Worm (Caenorhabditis elegans) whole organism, L2 larva: ENCODE measurements around the gene F44E5.5.

ENCODE experiments used
- ZK546.5 ChIP-seq: sonication (generic microtip); optimal IDR thresholded peaks from 2 replicates; lab custom pipeline; 2017; ENCODE audit warnings: missing biosample characterization, missing genetic modification characterization
- egl-27 ChIP-seq: sonication (generic microtip); optimal IDR thresholded peaks from 3 replicates; lab custom pipeline; 2017; ENCODE audit warnings: missing biosample characterization, missing genetic modification reagents, missing genetic modification characterization
- fos-1 ChIP-seq: fragments of 150-350 bp; optimal IDR thresholded peaks from 2 replicates; lab custom pipeline; 2014; ENCODE audit warnings: missing biosample characterization, missing genetic modification characterization
- mdl-1 ChIP-seq, 2 experiments: fragments of 150-350 bp in 1 of 2; sonication (generic microtip) in 1 of 2; optimal IDR thresholded peaks; 2 replicates each; lab custom pipeline; 2017; ENCODE audit warnings: missing biosample characterization in 2 of 2, missing genetic modification characterization in 2 of 2
- nhr-11 ChIP-seq: fragments of 150-350 bp; optimal IDR thresholded peaks from 2 replicates; lab custom pipeline; 2014; ENCODE audit warnings: missing biosample characterization, missing genetic modification characterization
- unc-62 ChIP-seq: fragments of 150-350 bp; optimal IDR thresholded peaks from 2 replicates; lab custom pipeline; 2014; ENCODE audit warnings: missing biosample characterization, missing genetic modification reagents, missing genetic modification characterization
- ztf-1 ChIP-seq: fragments of 200-800 bp; sonication (Bioruptor generic); conservative IDR thresholded peaks from 2 replicates; pipeline ENCODE4 v1.3.6; 2022; ENCODE audit warnings: missing genetic modification characterization, missing compliant biosample characterization

DNA sequence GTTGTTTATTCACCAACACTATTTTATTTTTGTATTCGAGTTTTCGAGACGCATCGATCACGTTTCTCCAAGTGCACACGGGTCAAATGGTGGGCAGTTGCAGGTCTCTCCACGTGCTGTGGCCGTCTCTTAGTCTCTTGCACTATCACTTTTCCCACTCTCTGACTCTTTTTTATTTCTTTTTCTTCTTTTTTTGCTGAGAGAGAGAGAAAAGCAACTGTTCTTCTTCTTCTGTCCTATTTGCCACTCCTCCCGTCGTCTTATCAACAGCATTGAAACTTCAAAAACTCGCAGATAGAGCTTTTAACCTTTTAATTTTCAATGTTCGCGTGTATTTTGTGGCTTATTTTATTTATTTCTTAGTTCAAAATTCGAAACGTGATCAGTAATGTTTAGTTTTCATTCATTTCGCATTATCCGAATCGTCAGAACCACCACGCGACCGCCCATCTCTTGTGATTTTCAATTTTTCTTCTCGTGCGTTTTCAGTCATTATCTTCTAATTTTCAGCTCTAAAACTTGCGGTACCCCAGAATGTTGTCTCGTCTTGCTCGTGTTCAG is 30.8 kb upstream of the F44E5.5 start, which contains the start of gene alh-8:
- TF ChIP-seq fos-1 (tag; lab: Kevin White, UChicago) (peak; percentile 57), nhr-11 (tag; lab: Kevin White, UChicago) (no peak), ZK546.5 (tag; lab: Kevin White, UChicago) (no peak), mdl-1 (tag; optimal IDR thresholded peaks at IDR 0.05; lab: Kevin White, UChicago) (peak; percentile 91), egl-27 (tag; lab: Kevin White, UChicago) (peak; percentile 52), ztf-1 (GFP tag; lab: Robert Waterston, UW) (no peak), unc-62 (no peak)
